Worm (Caenorhabditis elegans): ENCODE measurements around the gene Y105C5B.18.

DNA sequence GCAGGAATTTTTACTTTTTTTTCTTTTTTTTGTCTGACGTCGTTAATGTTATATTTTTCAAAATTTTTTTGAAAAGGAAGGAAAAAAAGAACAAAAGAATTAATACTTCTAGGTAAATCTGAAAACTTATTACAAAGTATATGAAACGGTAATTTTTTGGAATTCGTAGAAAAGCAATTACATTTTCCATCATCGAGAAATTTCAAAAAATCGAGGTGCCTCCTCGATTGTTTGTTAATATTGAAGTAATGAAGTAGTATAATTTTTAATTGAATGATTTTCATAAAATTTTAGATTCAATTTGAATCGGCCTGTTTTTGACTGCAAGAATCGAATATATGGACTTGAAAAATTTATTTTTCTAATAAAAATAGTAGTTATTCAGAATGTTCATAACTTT is 27.0 kb downstream of the Y105C5B.18 start:
- TF ChIP-seq ama-1 (optimal IDR thresholded peaks at IDR 0.05) (no peak), mdl-1 (tag; optimal IDR thresholded peaks at IDR 0.05) (no peak), F16B12.6 (tag; optimal IDR thresholded peaks at IDR 0.05) (no peak), fkh-10 (GFP tag; optimal IDR thresholded peaks at IDR 0.05) (no peak), sox-4 (tag; optimal IDR thresholded peaks at IDR 0.05) (no peak), alr-1 (tag; optimal IDR thresholded peaks at IDR 0.05; ENCODE audit: borderline replicate concordance) (no peak), pag-3 (tag; optimal IDR thresholded peaks at IDR 0.05; ENCODE audit: borderline replicate concordance, insufficient read depth) (no peak), nhr-28 (tag; optimal IDR thresholded peaks at IDR 0.05) (no peak), fkh-4 (tag; optimal IDR thresholded peaks at IDR 0.05; ENCODE audit: borderline replicate concordance) (no peak), unc-86 (tag; optimal IDR thresholded peaks at IDR 0.05) (no peak), Y116A8C.19 (tag; optimal IDR thresholded peaks at IDR 0.05; ENCODE audit: borderline replicate concordance) (no peak), nhr-11 (tag; optimal IDR thresholded peaks at IDR 0.05) (no peak), snpc-4 (tag; optimal IDR thresholded peaks at IDR 0.05) (no peak), mep-1 (tag; optimal IDR thresholded peaks at IDR 0.05) (no peak)

Measured in whole organism, L1 larva.